Worm (Caenorhabditis elegans) whole organism, young adult: ENCODE measurements around the gene xpo-3.

Experiments used
- B0019.2 ChIP-seq: fragments of 200-800 bp; sonication (Bioruptor generic); conservative IDR thresholded peaks from 2 replicates; pipeline ENCODE4 v1.3.6; 2022; ENCODE audit warnings: missing genetic modification reagents, missing genetic modification characterization, missing compliant biosample characterization
- B0035.1 ChIP-seq: sonication (generic microtip); optimal IDR thresholded peaks from 2 replicates; lab custom pipeline; 2016; ENCODE audit warnings: missing genetic modification characterization, mild to moderate bottlenecking, missing compliant biosample characterization, missing genotype, missing genetic modification reagents
- C17E4.6 ChIP-seq: fragments of 200-800 bp; sonication (Bioruptor generic); IDR thresholded peaks from 2 replicates; pipeline ENCODE4 v1.3.6; 2022; ENCODE audit warnings: missing genetic modification reagents, missing genetic modification characterization, missing compliant biosample characterization
- F23B12.7 ChIP-seq: sonication (generic microtip); optimal IDR thresholded peaks from 2 replicates; lab custom pipeline; 2017; ENCODE audit warnings: missing genetic modification characterization, mild to moderate bottlenecking, missing compliant biosample characterization, antibody characterized with exemption, moderate library complexity; ENCODE audit not compliant: insufficient read depth
- F39B2.1 ChIP-seq: fragments of 200-800 bp; sonication (Bioruptor generic); IDR thresholded peaks from 2 replicates; pipeline ENCODE4 v1.3.6; 2022; ENCODE audit warnings: missing genetic modification reagents, missing genetic modification characterization, missing compliant biosample characterization
- F49E8.2 ChIP-seq: sonication (generic microtip); optimal IDR thresholded peaks from 3 replicates; lab custom pipeline; 2017; ENCODE audit warnings: missing genetic modification characterization, mild to moderate bottlenecking, missing compliant biosample characterization, antibody characterized with exemption, moderate library complexity; ENCODE audit not compliant: insufficient read depth
- F57C9.4 ChIP-seq: sonication (generic microtip); optimal IDR thresholded peaks from 2 replicates; lab custom pipeline; 2017; ENCODE audit warnings: mild to moderate bottlenecking, missing genetic modification characterization, missing compliant biosample characterization
- K11D2.4 ChIP-seq: fragments of 200-800 bp; sonication (Bioruptor generic); IDR thresholded peaks from 2 replicates; pipeline ENCODE4 v1.3.6; 2022; ENCODE audit warnings: missing genetic modification reagents, missing genetic modification characterization, missing compliant biosample characterization
- K12H6.12 ChIP-seq: fragments of 200-800 bp; sonication (Bioruptor generic); optimal IDR thresholded peaks from 2 replicates; lab custom pipeline; 2018; ENCODE audit warnings: mild to moderate bottlenecking, missing genetic modification characterization, missing compliant biosample characterization
- T26A5.8 ChIP-seq: sonication (generic microtip); optimal IDR thresholded peaks from 2 replicates; lab custom pipeline; 2016; ENCODE audit warnings: missing genetic modification characterization, missing compliant biosample characterization
- Y53F4B.3 ChIP-seq: fragments of 200-800 bp; sonication (Bioruptor generic); IDR thresholded peaks from 2 replicates; pipeline ENCODE4 v1.3.6; 2022; ENCODE audit warnings: missing genetic modification reagents, missing genetic modification characterization, missing compliant biosample characterization
- Y56A3A.18 ChIP-seq: fragments of 200-800 bp; sonication (Bioruptor generic); IDR thresholded peaks from 2 replicates; pipeline ENCODE4 v1.3.6; 2022; ENCODE audit warnings: missing genetic modification reagents, missing genetic modification characterization, missing compliant biosample characterization
- ZK185.1 ChIP-seq: sonication (generic microtip); optimal IDR thresholded peaks from 2 replicates; lab custom pipeline; 2016; ENCODE audit warnings: mild to moderate bottlenecking, missing genetic modification characterization, missing compliant biosample characterization; ENCODE audit not compliant: poor library complexity, severe bottlenecking
- ama-1 ChIP-seq, 3 experiments: fragments of 150-350 bp in 1 of 3; sonication (generic microtip) in 2 of 3; optimal IDR thresholded peaks; 2 replicates each; lab custom pipeline; 2014 to 2018; ENCODE audit warnings: missing biosample characterization in 2 of 3, missing genetic modification characterization in 2 of 3, missing genetic modification reagents in 2 of 3
- aptf-3 ChIP-seq: fragments of 200-800 bp; sonication (Bioruptor generic); IDR thresholded peaks from 2 replicates; pipeline ENCODE4 v1.3.6; 2022; ENCODE audit warnings: missing genetic modification characterization, missing compliant biosample characterization
- atf-7 ChIP-seq: sonication (generic microtip); optimal IDR thresholded peaks from 2 replicates; lab custom pipeline; 2017; ENCODE audit warnings: mild to moderate bottlenecking, missing genetic modification characterization, missing compliant biosample characterization
- athp-1 ChIP-seq: sonication (generic microtip); optimal IDR thresholded peaks from 2 replicates; lab custom pipeline; 2017; ENCODE audit warnings: mild to moderate bottlenecking, missing genetic modification characterization, missing compliant biosample characterization
- bed-1 ChIP-seq: fragments of 200-800 bp; sonication (Bioruptor generic); IDR thresholded peaks from 2 replicates; pipeline ENCODE4 v1.3.6; 2022; ENCODE audit warnings: missing genetic modification reagents, missing genetic modification characterization, missing compliant biosample characterization
- cebp-1 ChIP-seq, 2 experiments: fragments of 200-800 bp in 1 of 2; sonication (Bioruptor generic) in 1 of 2; sonication (generic microtip) in 1 of 2; IDR thresholded peaks in 1 of 2; optimal IDR thresholded peaks in 1 of 2; 2 replicates each; pipeline versions ENCODE4 v1.3.6 to Lab custom; 2017 to 2022; ENCODE audit warnings: missing compliant biosample characterization in 2 of 2, missing genetic modification characterization in 2 of 2, mild to moderate bottlenecking in 1 of 2, missing genetic modification reagents in 1 of 2, moderate library complexity in 1 of 2
- ceh-40 ChIP-seq: fragments of 200-800 bp; sonication (Bioruptor generic); IDR thresholded peaks from 2 replicates; pipeline ENCODE4 v1.3.6; 2022; ENCODE audit warnings: missing genetic modification characterization, missing compliant biosample characterization
- ceh-58 ChIP-seq: fragments of 200-800 bp; sonication (Bioruptor generic); IDR thresholded peaks from 2 replicates; pipeline ENCODE4 v1.3.6; 2022; ENCODE audit warnings: missing genetic modification characterization, missing compliant biosample characterization
- ceh-79 ChIP-seq: sonication (generic microtip); optimal IDR thresholded peaks from 2 replicates; lab custom pipeline; 2017; ENCODE audit warnings: mild to moderate bottlenecking, missing genetic modification characterization, missing compliant biosample characterization
- chd-7 ChIP-seq: sonication (generic microtip); optimal IDR thresholded peaks from 2 replicates; lab custom pipeline; 2016; ENCODE audit warnings: mild to moderate bottlenecking, missing genetic modification characterization, moderate library complexity, missing compliant biosample characterization
- die-1 ChIP-seq: sonication (generic microtip); optimal IDR thresholded peaks from 2 replicates; lab custom pipeline; 2016; ENCODE audit warnings: missing genotype, mild to moderate bottlenecking, missing genetic modification characterization, missing compliant biosample characterization
- him-1 ChIP-seq: sonication (generic microtip); optimal IDR thresholded peaks from 2 replicates; lab custom pipeline; 2016; ENCODE audit warnings: missing genotype, missing genetic modification reagents, missing genetic modification characterization, missing compliant biosample characterization
- hmg-1.2 ChIP-seq: fragments of 200-800 bp; sonication (Bioruptor generic); IDR thresholded peaks from 2 replicates; pipeline ENCODE4 v1.3.6; 2022; ENCODE audit warnings: missing genetic modification reagents, missing genetic modification characterization, missing compliant biosample characterization
- hsf-1 ChIP-seq: fragments of 200-800 bp; sonication (Bioruptor generic); IDR thresholded peaks from 2 replicates; pipeline ENCODE4 v1.3.6; 2022; ENCODE audit warnings: missing genetic modification reagents, missing genetic modification characterization, missing compliant biosample characterization
- let-607 ChIP-seq, 2 experiments: fragments of 200-800 bp in 1 of 2; sonication (Bioruptor generic) in 1 of 2; sonication (generic microtip) in 1 of 2; optimal IDR thresholded peaks; 2 replicates each; lab custom pipeline; 2016 to 2018; ENCODE audit warnings: mild to moderate bottlenecking in 2 of 2, missing compliant biosample characterization in 2 of 2, missing genetic modification characterization in 2 of 2, moderate library complexity in 2 of 2, missing genotype in 1 of 2
- lsl-1 ChIP-seq: fragments of 200-800 bp; sonication (Bioruptor generic); optimal IDR thresholded peaks from 2 replicates; lab custom pipeline; 2018; ENCODE audit warnings: mild to moderate bottlenecking, missing genetic modification characterization, moderate library complexity, missing compliant biosample characterization
- mcd-1 ChIP-seq: fragments of 200-800 bp; sonication (Bioruptor generic); IDR thresholded peaks from 2 replicates; pipeline ENCODE4 v1.3.6; 2022; ENCODE audit warnings: missing genetic modification reagents, missing genetic modification characterization, missing compliant biosample characterization
- mxl-1 ChIP-seq: sonication (generic microtip); optimal IDR thresholded peaks from 2 replicates; lab custom pipeline; 2016; ENCODE audit warnings: missing genetic modification characterization, missing compliant biosample characterization
- rcor-1 ChIP-seq: fragments of 200-800 bp; sonication (Bioruptor generic); IDR thresholded peaks from 2 replicates; pipeline ENCODE4 v1.3.6; 2022; ENCODE audit warnings: missing genetic modification reagents, missing genetic modification characterization, missing compliant biosample characterization
- rec-8 ChIP-seq, 2 experiments: sonication (generic microtip); optimal IDR thresholded peaks; 2 replicates each; lab custom pipeline; 2016; ENCODE audit warnings: mild to moderate bottlenecking in 2 of 2, missing genetic modification characterization in 2 of 2, missing genetic modification reagents in 2 of 2, missing genotype in 2 of 2, missing biosample characterization in 1 of 2, missing compliant biosample characterization in 1 of 2, moderate library complexity in 1 of 2
- repo-1 ChIP-seq: sonication (generic microtip); optimal IDR thresholded peaks from 2 replicates; lab custom pipeline; 2017; ENCODE audit warnings: mild to moderate bottlenecking, missing genetic modification characterization, missing compliant biosample characterization
- rpc-1 ChIP-seq, 2 experiments: fragments of 150-350 bp in 1 of 2; sonication (generic microtip) in 1 of 2; optimal IDR thresholded peaks; 2 replicates each; lab custom pipeline; 2014 to 2018; ENCODE audit warnings: missing biosample characterization in 1 of 2, missing genetic modification characterization in 1 of 2, missing genetic modification reagents in 1 of 2, missing genotype in 1 of 2
- snpc-1.3 ChIP-seq: sonication (generic microtip); optimal IDR thresholded peaks from 2 replicates; lab custom pipeline; 2017; ENCODE audit warnings: missing genetic modification characterization, mild to moderate bottlenecking, missing compliant biosample characterization, antibody characterized with exemption, moderate library complexity, missing genotype, missing genetic modification reagents; ENCODE audit not compliant: insufficient read depth
- snpc-3.4 ChIP-seq: sonication (generic microtip); optimal IDR thresholded peaks from 2 replicates; lab custom pipeline; 2017; ENCODE audit warnings: missing genetic modification characterization, mild to moderate bottlenecking, missing compliant biosample characterization, antibody characterized with exemption, moderate library complexity, missing genotype, missing genetic modification reagents
- somi-1 ChIP-seq: fragments of 200-800 bp; sonication (Bioruptor generic); optimal IDR thresholded peaks from 2 replicates; lab custom pipeline; 2018; ENCODE audit warnings: mild to moderate bottlenecking, missing genetic modification characterization, missing compliant biosample characterization
- sptf-2 ChIP-seq: fragments of 200-800 bp; sonication (Bioruptor generic); optimal IDR thresholded peaks from 2 replicates; lab custom pipeline; 2018; ENCODE audit warnings: mild to moderate bottlenecking, missing genetic modification characterization, missing compliant biosample characterization
- tlf-1 ChIP-seq: fragments of 200-800 bp; sonication (Bioruptor generic); optimal IDR thresholded peaks from 2 replicates; lab custom pipeline; 2018; ENCODE audit warnings: mild to moderate bottlenecking, missing genetic modification characterization, missing compliant biosample characterization
- unc-130 ChIP-seq: sonication (generic microtip); optimal IDR thresholded peaks from 2 replicates; lab custom pipeline; 2016; ENCODE audit warnings: missing genetic modification reagents, missing genetic modification characterization, missing compliant biosample characterization
- xnd-1 ChIP-seq: sonication (generic microtip); optimal IDR thresholded peaks from 2 replicates; lab custom pipeline; 2016; ENCODE audit warnings: missing genotype, missing genetic modification reagents, missing genetic modification characterization, missing compliant biosample characterization
- ztf-22 ChIP-seq: fragments of 200-800 bp; sonication (Bioruptor generic); optimal IDR thresholded peaks from 2 replicates; lab custom pipeline; 2018; ENCODE audit warnings: mild to moderate bottlenecking, missing genetic modification characterization, moderate library complexity, missing compliant biosample characterization
- ztf-25 ChIP-seq: fragments of 200-800 bp; sonication (Bioruptor generic); IDR thresholded peaks from 2 replicates; pipeline ENCODE4 v1.3.6; 2022; ENCODE audit warnings: missing genetic modification reagents, missing genetic modification characterization, missing compliant biosample characterization
- ztf-26 ChIP-seq: sonication (generic microtip); optimal IDR thresholded peaks from 2 replicates; lab custom pipeline; 2017; ENCODE audit warnings: missing genetic modification characterization, missing compliant biosample characterization
- ztf-6 ChIP-seq: fragments of 200-800 bp; sonication (Bioruptor generic); IDR thresholded peaks from 2 replicates; pipeline ENCODE4 v1.3.6; 2022; ENCODE audit warnings: missing genetic modification reagents, missing genetic modification characterization, missing compliant biosample characterization

xpo-3 gene

DNA sequence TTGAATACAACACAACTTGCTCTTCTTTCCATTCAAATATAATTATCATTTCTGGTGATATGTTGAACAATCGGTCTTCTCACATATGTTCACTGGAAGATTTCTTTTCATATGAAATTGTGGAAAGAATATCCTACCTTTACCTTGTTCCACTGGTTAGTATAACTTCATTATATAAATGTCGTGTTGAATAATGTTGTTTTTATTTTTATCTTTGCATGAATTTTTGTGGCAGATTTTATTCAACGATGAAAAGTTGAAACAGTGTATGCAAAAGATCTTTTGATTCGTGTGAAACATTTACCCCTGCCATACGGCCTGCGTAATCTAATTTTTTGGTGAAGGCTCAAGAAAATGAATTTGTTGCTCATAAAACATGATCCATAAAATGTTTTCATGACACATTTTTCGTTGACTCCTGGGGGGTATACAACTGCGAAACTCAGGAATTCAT, 38.1 kb upstream of the xpo-3 start (continued):
- peak; percentile 53 for TF ChIP-seq xnd-1
- no peak for TF ChIP-seq ztf-22
- TF ChIP-seq somi-1: no peak
- peak; percentile 78 for TF ChIP-seq F57C9.4 (tag; lab: Kevin White, UChicago)
- TF ChIP-seq tlf-1 (GFP tag; lab: Kevin White, UChicago): peak; percentile 73
- no peak for TF ChIP-seq cebp-1 (GFP tag; IDR thresholded peaks at IDR 0.05; lab: Robert Waterston, UW)
- TF ChIP-seq cebp-1 (tag; optimal IDR thresholded peaks at IDR 0.05; lab: Kevin White, UChicago): no peak
- no peak for TF ChIP-seq ama-1 (optimal IDR thresholded peaks at IDR 0.05; lab: Kevin White, UChicago)
- no peak for TF ChIP-seq ama-1 (GFP tag; optimal IDR thresholded peaks at IDR 0.05; lab: Kevin White, UChicago)
- no peak for TF ChIP-seq sptf-2 (GFP tag; lab: Kevin White, UChicago)
- no peak for TF ChIP-seq rpc-1 (optimal IDR thresholded peaks at IDR 0.05; lab: Kevin White, UChicago)
- TF ChIP-seq rpc-1 (tag; optimal IDR thresholded peaks at IDR 0.05; lab: Kevin White, UChicago): peak; percentile 4
- TF ChIP-seq C17E4.6 (GFP tag; lab: Robert Waterston, UW): no peak; the same call in 1 of the 2 replicates
- no peak for TF ChIP-seq Y56A3A.18 (GFP tag; lab: Robert Waterston, UW)
- TF ChIP-seq let-607 (tag; optimal IDR thresholded peaks at IDR 0.05; lab: Kevin White, UChicago): no peak
- TF ChIP-seq ztf-6 (GFP tag; lab: Robert Waterston, UW): no peak
- no peak for TF ChIP-seq K11D2.4 (GFP tag; lab: Robert Waterston, UW)
- TF ChIP-seq him-1 (tag; lab: Kevin White, UChicago): peak; percentile 52
- TF ChIP-seq K12H6.12 (tag; lab: Kevin White, UChicago): no peak
- TF ChIP-seq die-1 (tag; lab: Kevin White, UChicago): no peak
- no peak for TF ChIP-seq snpc-1.3 (tag; lab: Kevin White, UChicago)
- peak; percentile 22 for TF ChIP-seq atf-7 (tag; lab: Kevin White, UChicago)
- peak; percentile 52 for TF ChIP-seq unc-130
- TF ChIP-seq Y53F4B.3 (GFP tag; lab: Robert Waterston, UW): no peak
- peak; percentile 88 for TF ChIP-seq chd-7 (tag; lab: Kevin White, UChicago)
- peak; percentile 76 for TF ChIP-seq F39B2.1
- TF ChIP-seq rcor-1 (GFP tag; lab: Robert Waterston, UW): 0 out of 2 replicates have a peak, but pooled peaks have one; percentile 11
- no peak for TF ChIP-seq F23B12.7 (tag; lab: Kevin White, UChicago)
- TF ChIP-seq B0019.2 (GFP tag; lab: Robert Waterston, UW): no peak
- peak; percentile 72 for TF ChIP-seq T26A5.8 (tag; lab: Kevin White, UChicago)
- 0 out of 2 replicates have a peak, but pooled peaks have one; percentile 33 for TF ChIP-seq ceh-40 (GFP tag; lab: Robert Waterston, UW)
- TF ChIP-seq ceh-58: peak; percentile 95; the same call in 1 of the 2 replicates
- TF ChIP-seq hmg-1.2 (GFP tag; lab: Robert Waterston, UW): no peak; the same call in 1 of the 2 replicates
- TF ChIP-seq ztf-25: no peak
- peak; percentile 55 for TF ChIP-seq lsl-1 (GFP tag; lab: Kevin White, UChicago)
- TF ChIP-seq bed-1 (GFP tag; lab: Robert Waterston, UW): no peak
- peak; percentile 36 for TF ChIP-seq mxl-1 (tag; lab: Kevin White, UChicago)
- TF ChIP-seq F49E8.2: peak; percentile 97
- no peak for TF ChIP-seq ztf-26
- peak in 1 of 2 experiments; percentile 4 for TF ChIP-seq rec-8 (tag; optimal IDR thresholded peaks at IDR 0.05; lab: Kevin White, UChicago)
- no peak for TF ChIP-seq B0035.1 (tag; lab: Kevin White, UChicago)
- TF ChIP-seq athp-1 (tag; lab: Kevin White, UChicago): peak; percentile 65
- no peak for TF ChIP-seq aptf-3 (GFP tag; lab: Robert Waterston, UW)
- TF ChIP-seq ceh-79 (tag; lab: Kevin White, UChicago): peak; percentile 50
- TF ChIP-seq repo-1 (tag; lab: Kevin White, UChicago): peak; percentile 68
- peak; percentile 80 for TF ChIP-seq hsf-1 (GFP tag; lab: Robert Waterston, UW)
- no peak for TF ChIP-seq ZK185.1 (tag; lab: Kevin White, UChicago)
- TF ChIP-seq mcd-1 (GFP tag; lab: Robert Waterston, UW): no peak
- TF ChIP-seq snpc-3.4 (tag; lab: Kevin White, UChicago): peak; percentile 67
